Fruit fly (Drosophila melanogaster) whole organism, embryonic: ENCODE data around the gene CG31223.

Experiments used
- Antp ChIP-seq: fragments of 200-800 bp; sonication (Bioruptor generic); optimal IDR thresholded peaks from 3 replicates; lab custom pipeline; 2016; ENCODE audit warnings: missing biosample characterization, missing genetic modification characterization
- Atf-2 ChIP-seq: fragments of 200-800 bp; sonication (Bioruptor generic); optimal IDR thresholded peaks from 2 replicates; lab custom pipeline; 2016; ENCODE audit warnings: missing biosample characterization, missing genetic modification characterization
- C15 ChIP-seq: fragments of 200-800 bp; sonication (Bioruptor generic); IDR thresholded peaks from 3 replicates; pipeline ENCODE4 v1.3.6; 2022; ENCODE audit warnings: missing biosample characterization, missing genetic modification characterization
- CG10209 ChIP-seq: fragments of 200-800 bp; sonication (Bioruptor generic); optimal IDR thresholded peaks from 3 replicates; lab custom pipeline; 2017; ENCODE audit warnings: missing biosample characterization, mild to moderate bottlenecking, missing genetic modification characterization, missing genetic modification reagents
- CG10462 ChIP-seq: fragments of 200-800 bp; sonication (Bioruptor generic); optimal IDR thresholded peaks from 2 replicates; lab custom pipeline; 2016; ENCODE audit warnings: missing biosample characterization, missing genetic modification characterization
- CG12769 ChIP-seq: fragments of 200-800 bp; sonication (Bioruptor generic); optimal IDR thresholded peaks from 2 replicates; lab custom pipeline; 2019; ENCODE audit warnings: missing biosample characterization, mild to moderate bottlenecking, missing genetic modification characterization, moderate library complexity
- CG13123 ChIP-seq: fragments of 200-800 bp; sonication (Bioruptor generic); optimal IDR thresholded peaks from 2 replicates; lab custom pipeline; 2016; ENCODE audit warnings: missing biosample characterization, missing genetic modification characterization
- CG13424 ChIP-seq: fragments of 200-800 bp; sonication (Bioruptor generic); optimal IDR thresholded peaks from 2 replicates; lab custom pipeline; 2019; ENCODE audit warnings: missing biosample characterization, mild to moderate bottlenecking, missing genetic modification characterization, moderate library complexity
- CG15269 ChIP-seq: fragments of 200-800 bp; sonication (Bioruptor generic); optimal IDR thresholded peaks from 2 replicates; lab custom pipeline; 2018; ENCODE audit warnings: missing biosample characterization, mild to moderate bottlenecking, missing genetic modification characterization, moderate library complexity
- CG15479 ChIP-seq: fragments of 200-800 bp; sonication (Bioruptor generic); optimal IDR thresholded peaks from 3 replicates; lab custom pipeline; 2019; ENCODE audit warnings: missing biosample characterization, mild to moderate bottlenecking, missing genetic modification characterization, moderate library complexity
- CG15696 ChIP-seq: fragments of 200-800 bp; sonication (Bioruptor generic); optimal IDR thresholded peaks from 2 replicates; lab custom pipeline; 2019; ENCODE audit warnings: missing biosample characterization, mild to moderate bottlenecking, missing genetic modification characterization, moderate library complexity
- CG17361 ChIP-seq: fragments of 200-800 bp; sonication (Bioruptor generic); IDR thresholded peaks from 3 replicates; pipeline ENCODE4 v1.3.6; 2022; ENCODE audit warnings: missing biosample characterization, missing genetic modification characterization
- CG18599 ChIP-seq: fragments of 200-800 bp; sonication (Bioruptor generic); optimal IDR thresholded peaks from 3 replicates; lab custom pipeline; 2017; ENCODE audit warnings: missing biosample characterization, missing genetic modification characterization, mild to moderate bottlenecking, moderate library complexity, missing genetic modification reagents
- CG31224 ChIP-seq: fragments of 200-800 bp; sonication (Bioruptor generic); IDR thresholded peaks from 2 replicates; pipeline ENCODE4 v1.3.6; 2022; ENCODE audit warnings: missing biosample characterization, missing genetic modification characterization
- CG32767 ChIP-seq: fragments of 200-800 bp; sonication (Bioruptor generic); IDR thresholded peaks from 2 replicates; pipeline ENCODE4 v1.3.6; 2022; ENCODE audit warnings: missing biosample characterization, missing genetic modification characterization
- CG3838 ChIP-seq: fragments of 200-800 bp; sonication (Bioruptor generic); optimal IDR thresholded peaks from 3 replicates; lab custom pipeline; 2016; ENCODE audit warnings: missing biosample characterization, missing genetic modification characterization
- CG4424 ChIP-seq: fragments of 200-800 bp; sonication (Bioruptor generic); optimal IDR thresholded peaks from 3 replicates; lab custom pipeline; 2016; ENCODE audit warnings: missing biosample characterization, missing genetic modification characterization
- CG4617 ChIP-seq: fragments of 200-800 bp; sonication (Bioruptor generic); optimal IDR thresholded peaks from 3 replicates; lab custom pipeline; 2016; ENCODE audit warnings: missing biosample characterization, missing genetic modification characterization, borderline replicate concordance
- CG5953 ChIP-seq: fragments of 200-800 bp; sonication (Bioruptor generic); IDR thresholded peaks from 2 replicates; pipeline ENCODE4 v1.3.6; 2022; ENCODE audit warnings: missing biosample characterization, missing genetic modification characterization
- CG6254 ChIP-seq: fragments of 200-800 bp; sonication (Bioruptor generic); optimal IDR thresholded peaks from 3 replicates; lab custom pipeline; 2017; ENCODE audit warnings: mild to moderate bottlenecking, missing biosample characterization, missing genetic modification reagents, missing genetic modification characterization
- CG7987 ChIP-seq: fragments of 200-800 bp; sonication (Bioruptor generic); optimal IDR thresholded peaks from 2 replicates; lab custom pipeline; 2018; ENCODE audit warnings: missing biosample characterization, mild to moderate bottlenecking, missing genetic modification characterization, moderate library complexity
- CG8388 ChIP-seq: fragments of 200-800 bp; sonication (Bioruptor generic); optimal IDR thresholded peaks from 2 replicates; lab custom pipeline; 2019; ENCODE audit warnings: missing biosample characterization, mild to moderate bottlenecking, missing genetic modification characterization, moderate library complexity
- CG9727 ChIP-seq: fragments of 200-800 bp; sonication (Bioruptor generic); optimal IDR thresholded peaks from 3 replicates; lab custom pipeline; 2017; ENCODE audit warnings: missing biosample characterization, mild to moderate bottlenecking, missing genetic modification characterization
- Dip3 ChIP-seq: fragments of 200-800 bp; sonication (Bioruptor generic); optimal IDR thresholded peaks from 3 replicates; lab custom pipeline; 2016; ENCODE audit warnings: missing biosample characterization, missing genetic modification characterization
- Elba2 ChIP-seq: fragments of 200-800 bp; sonication (Bioruptor generic); optimal IDR thresholded peaks from 3 replicates; lab custom pipeline; 2016; ENCODE audit warnings: missing biosample characterization, missing genetic modification characterization
- Gsc ChIP-seq: fragments of 200-800 bp; sonication (Bioruptor generic); IDR thresholded peaks from 2 replicates; pipeline ENCODE4 v1.3.6; 2022; ENCODE audit warnings: missing biosample characterization, missing genetic modification characterization
- HLH3B ChIP-seq: fragments of 200-800 bp; sonication (Bioruptor generic); IDR thresholded peaks from 2 replicates; pipeline ENCODE4 v1.3.6; 2022; ENCODE audit warnings: missing biosample characterization, missing genetic modification characterization
- HLH54F ChIP-seq: fragments of 200-800 bp; sonication (Bioruptor generic); optimal IDR thresholded peaks from 3 replicates; lab custom pipeline; 2016; ENCODE audit warnings: missing biosample characterization, missing genetic modification characterization
- Poxn ChIP-seq: fragments of 200-800 bp; sonication (Bioruptor generic); IDR thresholded peaks from 2 replicates; pipeline ENCODE4 v1.3.6; 2022; ENCODE audit warnings: missing biosample characterization, missing genetic modification characterization
- Rx ChIP-seq: fragments of 200-800 bp; sonication (Bioruptor generic); IDR thresholded peaks from 2 replicates; pipeline ENCODE4 v1.3.6; 2022; ENCODE audit warnings: missing biosample characterization, missing genetic modification characterization
- Sry-δ ChIP-seq: fragments of 200-800 bp; sonication (Bioruptor generic); optimal IDR thresholded peaks from 2 replicates; lab custom pipeline; 2016; ENCODE audit warnings: missing biosample characterization, missing genetic modification characterization
- amos ChIP-seq: fragments of 200-800 bp; sonication (Bioruptor generic); IDR thresholded peaks from 2 replicates; pipeline ENCODE4 v1.3.6; 2022; ENCODE audit warnings: missing biosample characterization, missing genetic modification characterization; ENCODE audit not compliant: partially characterized antibody
- ato ChIP-seq: fragments of 200-800 bp; sonication (Bioruptor generic); IDR thresholded peaks from 2 replicates; pipeline ENCODE4 v1.3.6; 2022; ENCODE audit warnings: missing biosample characterization, missing genetic modification characterization; ENCODE audit not compliant: partially characterized antibody
- az2 ChIP-seq: fragments of 200-800 bp; sonication (Bioruptor generic); optimal IDR thresholded peaks from 3 replicates; lab custom pipeline; 2016; ENCODE audit warnings: missing biosample characterization, missing genetic modification characterization
- ci ChIP-seq: fragments of 200-800 bp; sonication (Bioruptor generic); IDR thresholded peaks from 3 replicates; pipeline ENCODE4 v1.3.6; 2022; ENCODE audit warnings: missing biosample characterization, missing genetic modification characterization
- croc ChIP-seq: fragments of 200-800 bp; sonication (Bioruptor generic); conservative IDR thresholded peaks from 3 replicates; pipeline ENCODE4 v1.3.6; 2022; ENCODE audit warnings: missing biosample characterization, missing genetic modification characterization
- dpn ChIP-seq, 2 experiments: fragments of 200-800 bp; sonication (Bioruptor generic); optimal IDR thresholded peaks; 3 replicates each; lab custom pipeline; 2016; ENCODE audit warnings: missing biosample characterization in 2 of 2, missing genetic modification characterization in 2 of 2
- grau ChIP-seq: fragments of 200-800 bp; optimal IDR thresholded peaks from 3 replicates; lab custom pipeline; 2019; ENCODE audit warnings: missing biosample characterization, mild to moderate bottlenecking, missing genetic modification characterization, moderate library complexity
- gsb-n ChIP-seq: fragments of 200-800 bp; sonication (Bioruptor generic); optimal IDR thresholded peaks from 3 replicates; lab custom pipeline; 2018; ENCODE audit warnings: missing biosample characterization, mild to moderate bottlenecking, missing genetic modification characterization
- gt ChIP-seq: fragments of 200-800 bp; sonication (Bioruptor generic); IDR thresholded peaks from 2 replicates; pipeline ENCODE4 v1.3.6; 2022; ENCODE audit warnings: missing biosample characterization, missing genetic modification characterization
- ham ChIP-seq: fragments of 200-800 bp; sonication (Bioruptor generic); IDR thresholded peaks from 2 replicates; pipeline ENCODE4 v1.3.6; 2022; ENCODE audit warnings: missing biosample characterization, missing genetic modification characterization
- ken ChIP-seq: fragments of 200-800 bp; sonication (Bioruptor generic); IDR thresholded peaks from 3 replicates; pipeline ENCODE4 v1.3.6; 2022; ENCODE audit warnings: missing biosample characterization, missing genetic modification characterization
- lov ChIP-seq, 2 experiments: fragments of 200-800 bp in 1 of 2; fragments of >200 bp in 1 of 2; sonication (Bioruptor generic) in 1 of 2; IDR thresholded peaks in 1 of 2; optimal IDR thresholded peaks in 1 of 2; 2 replicates in 1 of 2; 3 replicates in 1 of 2; pipeline versions ENCODE4 v1.3.6 to Lab custom; 2017 to 2022; ENCODE audit warnings: missing biosample characterization in 1 of 2, missing genetic modification characterization in 1 of 2
- maf-S ChIP-seq: fragments of 200-800 bp; sonication (Bioruptor generic); optimal IDR thresholded peaks from 2 replicates; lab custom pipeline; 2016; ENCODE audit warnings: missing biosample characterization, missing genetic modification characterization
- oc ChIP-seq: fragments of 200-800 bp; sonication (Bioruptor generic); optimal IDR thresholded peaks from 2 replicates; lab custom pipeline; 2018; ENCODE audit warnings: missing biosample characterization, mild to moderate bottlenecking, missing genetic modification characterization, moderate library complexity
- phol ChIP-seq: fragments of 200-800 bp; sonication (Bioruptor generic); optimal IDR thresholded peaks from 3 replicates; lab custom pipeline; 2018; ENCODE audit warnings: missing biosample characterization, mild to moderate bottlenecking, missing genetic modification characterization, moderate library complexity
- salm ChIP-seq: fragments of 200-800 bp; sonication (Bioruptor generic); optimal IDR thresholded peaks from 2 replicates; lab custom pipeline; 2018; ENCODE audit warnings: missing biosample characterization, mild to moderate bottlenecking, missing genetic modification characterization
- trh ChIP-seq: fragments of 200-800 bp; sonication (Bioruptor generic); optimal IDR thresholded peaks from 2 replicates; lab custom pipeline; 2016; ENCODE audit warnings: missing biosample characterization, missing genetic modification characterization
- zen2 ChIP-seq: fragments of 200-800 bp; sonication (Bioruptor generic); IDR thresholded peaks from 3 replicates; pipeline ENCODE4 v1.3.6; 2022; ENCODE audit warnings: missing biosample characterization, missing genetic modification characterization; ENCODE audit not compliant: partially characterized antibody

Gene CG31223

DNA sequence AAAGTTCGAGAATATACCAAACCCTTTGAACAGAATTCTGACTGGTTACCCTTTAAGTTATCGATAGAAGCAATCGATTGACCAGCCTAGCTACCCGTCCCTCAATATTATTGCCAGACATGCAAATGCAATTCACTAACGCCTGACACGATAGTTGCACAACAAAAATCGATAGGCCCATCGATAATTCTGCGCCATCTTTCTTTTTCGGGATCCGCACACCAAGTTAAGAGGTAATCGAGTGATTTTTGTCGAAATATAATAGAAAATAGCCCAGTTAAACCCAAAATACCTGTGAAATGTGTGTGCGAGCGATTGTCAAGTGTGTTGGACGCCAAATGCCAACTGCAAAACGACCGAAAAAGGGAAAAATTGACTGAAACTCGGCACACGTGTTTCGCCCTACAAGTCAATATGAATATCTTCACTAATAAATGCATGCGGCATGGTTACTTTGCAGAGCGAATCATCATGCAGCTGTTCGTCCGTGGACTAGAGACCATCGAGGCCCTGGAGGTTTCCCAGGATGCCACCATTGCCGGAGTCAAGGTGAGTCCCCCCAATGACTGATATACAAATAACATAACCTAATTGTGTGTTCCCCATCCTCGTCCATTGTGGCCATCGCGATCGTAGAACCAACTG, 19.6 kb downstream of the CG31223 start, which contains the start of gene RpS30 (continued):
- no peak for TF ChIP-seq Elba2 (GFP tag; lab: Kevin White, UChicago)
- TF ChIP-seq salm, result peak; percentile 26
- TF ChIP-seq Antp (GFP tag; lab: Kevin White, UChicago), result no peak
- peak; percentile 9 for TF ChIP-seq CG10209 (GFP tag; lab: Kevin White, UChicago)
- no peak for TF ChIP-seq ham (GFP tag; lab: Robert Waterston, UW)
- peak; percentile 64 for TF ChIP-seq CG7987 (GFP tag; lab: Kevin White, UChicago)
- TF ChIP-seq CG13123 (GFP tag; lab: Kevin White, UChicago), result no peak
- TF ChIP-seq CG8388 (GFP tag; lab: Kevin White, UChicago), result no peak
- peak; percentile 74 for TF ChIP-seq CG4617
- TF ChIP-seq dpn (GFP tag; optimal IDR thresholded peaks at IDR 0.05; lab: Kevin White, UChicago), result peak; percentile 29 to 46
- no peak for TF ChIP-seq CG5953
- peak; percentile 39 for TF ChIP-seq HLH54F (GFP tag; lab: Kevin White, UChicago)
- peak; percentile 23 for TF ChIP-seq Dip3
- no peak for TF ChIP-seq CG31224 (GFP tag; lab: Robert Waterston, UW)
- peak; percentile 95 for TF ChIP-seq Sry-δ (GFP tag; lab: Kevin White, UChicago)
- TF ChIP-seq C15 (GFP tag; lab: Robert Waterston, UW), result no peak
- TF ChIP-seq amos (GFP tag; lab: Robert Waterston, UW), result peak; percentile 98
- no peak for TF ChIP-seq lov (optimal IDR thresholded peaks at IDR 0.05; lab: Kevin White, UChicago)
- TF ChIP-seq lov (GFP tag; IDR thresholded peaks at IDR 0.05; lab: Robert Waterston, UW), result no peak
- TF ChIP-seq CG17361, result 0 out of 3 replicates have a peak, but pooled peaks have one; percentile 25
- TF ChIP-seq CG6254 (GFP tag; lab: Kevin White, UChicago), result no peak
- TF ChIP-seq maf-S (GFP tag; lab: Kevin White, UChicago), result peak; percentile 14
- no peak for TF ChIP-seq oc
- peak; percentile 42; the same call in 2 of the 3 replicates for TF ChIP-seq ci (GFP tag; lab: Robert Waterston, UW)
- TF ChIP-seq trh (GFP tag; lab: Kevin White, UChicago), result no peak
- TF ChIP-seq gsb-n (tag; lab: Kevin White, UChicago), result peak; percentile 21
- TF ChIP-seq CG15479 (GFP tag; lab: Kevin White, UChicago), result peak; percentile 89
- no peak for TF ChIP-seq CG3838 (GFP tag; lab: Kevin White, UChicago)
- TF ChIP-seq CG15696, result peak; percentile 44
- no peak for TF ChIP-seq ken (GFP tag; lab: Robert Waterston, UW)
- 0 out of 2 replicates have a peak, but pooled peaks have one; percentile 11 for TF ChIP-seq CG32767
- TF ChIP-seq ato, result peak; percentile 92
- TF ChIP-seq gt (GFP tag; lab: Robert Waterston, UW), result no peak
- peak; percentile 51 for TF ChIP-seq CG9727 (GFP tag; lab: Kevin White, UChicago)
- TF ChIP-seq CG13424 (tag; lab: Kevin White, UChicago), result peak; percentile 33
- TF ChIP-seq grau (tag; lab: Kevin White, UChicago), result peak; percentile 49
- peak; percentile 69 for TF ChIP-seq CG12769
- no peak for TF ChIP-seq Rx (GFP tag; lab: Robert Waterston, UW)
- TF ChIP-seq phol (tag; lab: Kevin White, UChicago), result peak; percentile 100
- TF ChIP-seq Poxn (GFP tag; lab: Robert Waterston, UW), result no peak
- TF ChIP-seq az2 (GFP tag; lab: Kevin White, UChicago), result no peak
- no peak for TF ChIP-seq CG18599 (GFP tag; lab: Kevin White, UChicago)
- no peak for TF ChIP-seq Gsc (GFP tag; lab: Robert Waterston, UW)
- TF ChIP-seq zen2 (GFP tag; lab: Robert Waterston, UW), result peak; percentile 87
- TF ChIP-seq CG15269 (tag; lab: Kevin White, UChicago), result peak; percentile 24
- no peak for TF ChIP-seq HLH3B (GFP tag; lab: Robert Waterston, UW)
- TF ChIP-seq CG10462 (GFP tag; lab: Kevin White, UChicago), result no peak
- no peak for TF ChIP-seq croc (GFP tag; lab: Robert Waterston, UW)
- TF ChIP-seq Atf-2 (GFP tag; lab: Kevin White, UChicago), result no peak
- peak; percentile 3 for TF ChIP-seq CG4424 (GFP tag; lab: Kevin White, UChicago)
